Worm (Caenorhabditis elegans): ENCODE data around the gene dhgd-1.
A peak's percentile ranks its signal among the peaks of the same experiment; 100 is the strongest.

The dhgd-1 gene

DNA sequence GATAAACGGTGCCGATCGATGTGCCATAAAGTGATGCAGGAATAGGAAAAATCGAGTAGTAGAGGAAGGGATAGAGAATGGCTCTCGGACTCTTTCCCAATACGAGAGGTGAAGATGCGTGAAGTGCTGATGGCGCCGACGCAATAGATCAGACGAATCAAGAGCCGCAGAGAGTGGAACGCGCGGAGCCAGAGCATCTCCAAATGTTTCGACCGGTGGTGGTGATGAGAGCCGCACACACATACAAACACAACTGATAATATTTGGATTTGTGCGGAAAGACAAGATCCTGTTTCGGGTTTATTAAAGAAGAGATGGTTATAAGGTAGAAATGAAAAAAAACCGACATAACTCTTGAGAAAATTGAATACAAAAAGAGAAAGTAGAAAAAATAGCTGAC is 12.2 kb upstream of the dhgd-1 start, which contains the start of gene F54D5.15 (continued):
- no peak for TF ChIP-seq Y48G9A.11 (GFP tag; IDR thresholded peaks at IDR 0.05)
- no peak for TF ChIP-seq nhr-77 (tag; optimal IDR thresholded peaks at IDR 0.05)
- TF ChIP-seq dve-1 (tag; optimal IDR thresholded peaks at IDR 0.05; ENCODE audit: insufficient read depth) = no peak
- TF ChIP-seq skn-1 (tag; optimal IDR thresholded peaks at IDR 0.05) = no peak

DNA sequence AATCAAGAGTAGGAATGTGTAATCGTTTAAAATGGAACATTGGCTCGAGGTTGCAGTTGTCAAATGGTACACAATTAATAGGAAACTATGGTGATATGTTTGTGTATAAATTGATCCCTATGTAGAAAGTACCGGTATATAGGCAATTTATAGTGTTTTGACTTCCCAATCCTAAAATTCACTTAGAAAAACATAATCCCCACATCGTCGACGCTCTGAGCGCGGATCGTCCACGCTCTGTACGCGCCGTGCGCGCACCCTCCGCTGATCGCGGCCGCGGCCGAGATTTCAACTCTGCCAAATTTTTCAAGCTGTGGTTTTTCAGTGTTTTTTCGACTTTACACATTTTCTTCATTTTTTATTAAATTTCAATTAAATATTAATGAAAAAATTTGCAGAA is 4.5 kb upstream of the dhgd-1 start, which contains the start of gene F54D5.17:
Gene F54D5.17 (plus strand): TSS at position 301 of the 400 bp plus-strand sequence.
- no peak for TF ChIP-seq hmg-1.1 (GFP tag; IDR thresholded peaks at IDR 0.05)
- TF ChIP-seq nhr-25 (tag; optimal IDR thresholded peaks at IDR 0.05; ENCODE audit: borderline replicate concordance, insufficient read depth) = no peak
- no peak for TF ChIP-seq nhr-237 (tag; optimal IDR thresholded peaks at IDR 0.05)
- TF ChIP-seq skn-1 (tag; optimal IDR thresholded peaks at IDR 0.05) = no peak
- TF ChIP-seq ces-1 (GFP tag; optimal IDR thresholded peaks at IDR 0.05) = no peak
- TF ChIP-seq set-16 (GFP tag; IDR thresholded peaks at IDR 0.05) = peak; percentile 15; the same call in 1 of the 2 replicates

DNA sequence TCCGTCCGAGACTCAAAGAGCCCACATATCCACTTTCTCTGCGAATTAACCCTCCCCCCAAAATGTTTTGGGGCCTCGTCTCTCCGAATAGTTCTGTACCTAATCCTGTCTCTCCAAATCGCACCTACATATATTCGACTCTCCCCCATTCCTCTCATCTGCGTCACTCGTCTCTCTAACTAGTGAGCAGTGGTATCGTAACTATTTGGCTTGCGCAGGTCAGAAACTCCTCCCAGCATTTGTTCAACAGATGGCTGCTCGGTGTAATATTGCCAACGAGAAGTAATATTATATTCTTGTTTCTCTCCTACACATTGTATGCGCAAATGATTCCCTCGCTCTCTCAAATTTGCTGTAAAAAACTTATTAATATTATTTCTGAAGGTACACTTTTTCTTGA is 3.8 kb upstream of the dhgd-1 start, which contains the start of gene F54D5.24:
Gene F54D5.24 (plus strand): TSS at position 316 of the 400 bp plus-strand sequence.
- TF ChIP-seq egl-27 (tag; optimal IDR thresholded peaks at IDR 0.05) (no peak), ces-1 (GFP tag; optimal IDR thresholded peaks at IDR 0.05) (no peak), mdt-29 (GFP tag; IDR thresholded peaks at IDR 0.05) (no peak), ceh-20 (GFP tag; IDR thresholded peaks at IDR 0.05) (no peak), lin-38 (GFP tag; IDR thresholded peaks at IDR 0.05) (no peak), lin-39 (tag; optimal IDR thresholded peaks at IDR 0.05) (no peak), madf-9 (GFP tag; conservative IDR thresholded peaks at IDR 0.05) (no peak), zfp-3 (GFP tag; conservative IDR thresholded peaks at IDR 0.05) (no peak)

DNA sequence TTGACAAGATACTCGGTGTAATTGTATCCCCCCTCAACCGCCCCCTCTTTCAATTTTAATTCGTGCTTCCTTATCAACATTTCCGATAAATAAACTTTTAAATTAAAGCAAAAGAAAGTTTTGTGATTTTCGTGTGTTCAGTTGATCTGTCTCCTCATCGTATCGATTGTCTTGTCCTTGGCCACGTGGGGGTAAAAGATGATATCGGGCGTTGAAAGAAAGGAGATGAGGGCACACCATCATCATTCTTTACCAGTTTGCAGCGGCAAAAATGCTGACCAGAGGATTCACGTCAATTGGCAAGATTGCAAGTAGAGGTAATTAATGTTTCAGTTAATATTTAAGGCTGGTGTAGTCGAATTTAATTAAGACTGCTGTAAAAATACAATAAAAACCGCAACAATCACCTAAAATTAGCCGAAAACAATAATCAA is 4.6 kb downstream of the dhgd-1 start, which contains the start of gene F54D5.7:
Gene F54D5.7 (plus strand): TSS at position 264 of the 434 bp plus-strand sequence.
- TF ChIP-seq ama-1 (optimal IDR thresholded peaks at IDR 0.05) (peak; percentile 76), dmd-8 (GFP tag; IDR thresholded peaks at IDR 0.05) (peak; percentile 54; the same call in 1 of the 2 replicates), arid-1 (GFP tag; conservative IDR thresholded peaks at IDR 0.05) (peak; percentile 65), dve-1 (tag; optimal IDR thresholded peaks at IDR 0.05; ENCODE audit: insufficient read depth) (peak; percentile 77), aha-1 (tag) (peak; percentile 97), nhr-6 (tag; optimal IDR thresholded peaks at IDR 0.05) (no peak), madf-5 (GFP tag; IDR thresholded peaks at IDR 0.05) (0 out of 4 replicates have a peak, but pooled peaks of 1 of the 2 experiments have one; percentile 7), ctbp-1 (GFP tag; IDR thresholded peaks at IDR 0.05) (peak; percentile 70), nhr-42 (GFP tag; IDR thresholded peaks at IDR 0.05) (peak; percentile 68; the same call in 1 of the 2 replicates), ceh-62 (tag; optimal IDR thresholded peaks at IDR 0.05) (no peak), pqm-1 (tag; optimal IDR thresholded peaks at IDR 0.05) (peak; percentile 2), dmd-9 (GFP tag; IDR thresholded peaks at IDR 0.05) (no peak), ceh-28 (tag; optimal IDR thresholded peaks at IDR 0.05) (peak; percentile 34), lin-38 (GFP tag; IDR thresholded peaks at IDR 0.05) (peak; percentile 81), snpc-1.2 (GFP tag; IDR thresholded peaks at IDR 0.05) (peak; percentile 81), F49E8.2 (tag; optimal IDR thresholded peaks at IDR 0.05; ENCODE audit: borderline replicate concordance) (peak; percentile 56), zfp-3 (GFP tag; conservative IDR thresholded peaks at IDR 0.05) (peak; percentile 92), Y5F2A.4 (GFP tag; optimal IDR thresholded peaks at IDR 0.05) (no peak), T26A8.4 (GFP tag; IDR thresholded peaks at IDR 0.05) (peak; percentile 82), mdl-1 (tag; optimal IDR thresholded peaks at IDR 0.05) (peak; percentile 65 to 72), daf-16 (GFP tag; optimal IDR thresholded peaks at IDR 0.05) (peak in 1 of 2 experiments; percentile 42), daf-16 (tag; optimal IDR thresholded peaks at IDR 0.05) (peak; percentile 58), egl-27 (tag; optimal IDR thresholded peaks at IDR 0.05) (no peak), hlh-11 (tag; optimal IDR thresholded peaks at IDR 0.05) (peak; percentile 76), spr-3 (GFP tag; optimal IDR thresholded peaks at IDR 0.05) (peak; percentile 56), zip-2 (tag; optimal IDR thresholded peaks at IDR 0.05) (peak; percentile 33), spr-1 (tag; optimal IDR thresholded peaks at IDR 0.05) (peak; percentile 55), tra-1 (GFP tag; IDR thresholded peaks at IDR 0.05) (peak; percentile 46; the same call in 1 of the 2 replicates), T20F7.1 (GFP tag; optimal IDR thresholded peaks at IDR 0.05) (peak; percentile 75), aly-2 (tag; optimal IDR thresholded peaks at IDR 0.05) (peak; percentile 85), unc-62 (GFP tag; optimal IDR thresholded peaks at IDR 0.05 in 1 of 2) (peak in 1 of 2 experiments; percentile 9), unc-62 (tag; optimal IDR thresholded peaks at IDR 0.05) (no peak), rbr-2 (tag; optimal IDR thresholded peaks at IDR 0.05) (peak; percentile 28), madf-9 (GFP tag; conservative IDR thresholded peaks at IDR 0.05) (peak; percentile 36; the same call in 1 of the 2 replicates)
